Worm (Caenorhabditis elegans) whole organism, L4/young adult: ENCODE measurements around the gene C28D4.5.

Experiments used
- W03F9.2 ChIP-seq: fragments of 150-350 bp; optimal IDR thresholded peaks from 2 replicates; lab custom pipeline; 2014; ENCODE audit warnings: missing biosample characterization, missing genetic modification characterization
- dao-5 ChIP-seq: sonication (generic microtip); optimal IDR thresholded peaks from 2 replicates; lab custom pipeline; 2016; ENCODE audit warnings: missing genotype, missing genetic modification characterization, moderate library complexity, missing compliant biosample characterization
- him-1 ChIP-seq: sonication (generic microtip); optimal IDR thresholded peaks from 2 replicates; lab custom pipeline; 2016; ENCODE audit warnings: missing genotype, missing genetic modification reagents, missing genetic modification characterization, missing compliant biosample characterization

- TF ChIP-seq W03F9.2 (no peak), dao-5 (tag; lab: Kevin White, UChicago) (no peak), him-1 (tag; lab: Kevin White, UChicago) (no peak)
These were observed 21.1 kb downstream of the C28D4.5 start for ce11 chrIV:9725468-9725985.
